Fruit fly (Drosophila melanogaster) whole organism, embryonic: ENCODE results near the gene CG43116.
A peak's percentile ranks its signal among the peaks of the same experiment; 100 is the strongest.

Experiments
- Ada2b ChIP-seq: fragments of 200-800 bp; sonication (Bioruptor generic); IDR thresholded peaks from 2 replicates; pipeline ENCODE4 v1.3.6; 2022; ENCODE audit warnings: missing biosample characterization, missing genetic modification characterization
- Aef1 ChIP-seq: fragments of 200-800 bp; sonication (Bioruptor generic); IDR thresholded peaks from 3 replicates; pipeline ENCODE4 v1.3.6; 2022; ENCODE audit warnings: missing biosample characterization, missing genetic modification characterization
- Atf-2 ChIP-seq: fragments of 200-800 bp; sonication (Bioruptor generic); optimal IDR thresholded peaks from 2 replicates; lab custom pipeline; 2016; ENCODE audit warnings: missing biosample characterization, missing genetic modification characterization
- Bgb ChIP-seq: fragments of 200-800 bp; sonication (Bioruptor generic); IDR thresholded peaks from 2 replicates; pipeline ENCODE4 v1.3.6; 2022; ENCODE audit warnings: missing biosample characterization, missing genetic modification characterization; ENCODE audit not compliant: partially characterized antibody
- Blimp-1 ChIP-seq: fragments of 200-800 bp; sonication (Bioruptor generic); optimal IDR thresholded peaks from 3 replicates; lab custom pipeline; 2018; ENCODE audit warnings: missing biosample characterization, missing genetic modification characterization, mild to moderate bottlenecking, moderate library complexity, missing genetic modification reagents
- Bteb2 ChIP-seq: fragments of 200-800 bp; sonication (Bioruptor generic); optimal IDR thresholded peaks from 2 replicates; lab custom pipeline; 2016; ENCODE audit warnings: missing biosample characterization, missing genetic modification characterization
- CG10431 ChIP-seq: fragments of 200-800 bp; sonication (Bioruptor generic); optimal IDR thresholded peaks from 3 replicates; lab custom pipeline; 2018; ENCODE audit warnings: missing biosample characterization, mild to moderate bottlenecking, missing genetic modification characterization
- CG10959 ChIP-seq: fragments of 200-800 bp; sonication (Bioruptor generic); IDR thresholded peaks from 2 replicates; pipeline ENCODE4 v1.3.6; 2022; ENCODE audit warnings: missing biosample characterization, missing genetic modification characterization
- CG12155 ChIP-seq: fragments of 200-800 bp; sonication (Bioruptor generic); optimal IDR thresholded peaks from 3 replicates; lab custom pipeline; 2016; ENCODE audit warnings: missing biosample characterization, missing genetic modification characterization
- CG12236 ChIP-seq: fragments of 200-800 bp; sonication (Bioruptor generic); optimal IDR thresholded peaks from 2 replicates; lab custom pipeline; 2016; ENCODE audit warnings: missing biosample characterization, missing genetic modification characterization
- CG13624 ChIP-seq: fragments of 200-800 bp; sonication (Bioruptor generic); optimal IDR thresholded peaks from 2 replicates; lab custom pipeline; 2016; ENCODE audit warnings: missing biosample characterization, missing genetic modification characterization
- CG30020 ChIP-seq: fragments of 200-800 bp; optimal IDR thresholded peaks from 2 replicates; lab custom pipeline; 2019; ENCODE audit warnings: missing biosample characterization, mild to moderate bottlenecking, missing genetic modification characterization, moderate library complexity
- CG32532 ChIP-seq: fragments of 200-800 bp; sonication (Bioruptor generic); IDR thresholded peaks from 2 replicates; pipeline ENCODE4 v1.3.6; 2022; ENCODE audit warnings: missing biosample characterization, missing genetic modification characterization
- CG3847 ChIP-seq: fragments of 200-800 bp; sonication (Bioruptor generic); IDR thresholded peaks from 2 replicates; pipeline ENCODE4 v1.3.6; 2022; ENCODE audit warnings: missing biosample characterization, missing genetic modification characterization
- CG4282 ChIP-seq: fragments of 200-800 bp; sonication (Bioruptor generic); optimal IDR thresholded peaks from 2 replicates; lab custom pipeline; 2016; ENCODE audit warnings: missing biosample characterization, missing genetic modification characterization
- CG6272 ChIP-seq: fragments of 200-800 bp; sonication (Bioruptor generic); IDR thresholded peaks from 2 replicates; pipeline ENCODE4 v1.3.6; 2022; ENCODE audit warnings: missing biosample characterization, missing genetic modification characterization
- CG6689 ChIP-seq: fragments of 200-800 bp; sonication (Bioruptor generic); IDR thresholded peaks from 2 replicates; pipeline ENCODE4 v1.3.6; 2022; ENCODE audit warnings: missing biosample characterization, missing genetic modification characterization
- CG6765 ChIP-seq: fragments of 200-800 bp; sonication (Bioruptor generic); optimal IDR thresholded peaks from 3 replicates; lab custom pipeline; 2017; ENCODE audit warnings: missing biosample characterization, mild to moderate bottlenecking, missing genetic modification characterization
- CG6791 ChIP-seq: fragments of 200-800 bp; sonication (Bioruptor generic); IDR thresholded peaks from 3 replicates; pipeline ENCODE4 v1.3.6; 2022; ENCODE audit warnings: missing biosample characterization, missing genetic modification characterization; ENCODE audit not compliant: partially characterized antibody
- CG8388 ChIP-seq: fragments of 200-800 bp; sonication (Bioruptor generic); optimal IDR thresholded peaks from 2 replicates; lab custom pipeline; 2019; ENCODE audit warnings: missing biosample characterization, mild to moderate bottlenecking, missing genetic modification characterization, moderate library complexity
- CG8924 ChIP-seq: fragments of 200-800 bp; optimal IDR thresholded peaks from 3 replicates; lab custom pipeline; 2019; ENCODE audit warnings: missing biosample characterization, mild to moderate bottlenecking, missing genetic modification characterization, moderate library complexity
- CrebB ChIP-seq: fragments of 200-800 bp; sonication (Bioruptor generic); optimal IDR thresholded peaks from 3 replicates; lab custom pipeline; 2018; ENCODE audit warnings: missing biosample characterization, mild to moderate bottlenecking, missing genetic modification characterization
- Doc3 ChIP-seq: fragments of 200-800 bp; sonication (Bioruptor generic); IDR thresholded peaks from 3 replicates; pipeline ENCODE4 v1.3.6; 2022; ENCODE audit warnings: missing biosample characterization, missing genetic modification characterization; ENCODE audit not compliant: partially characterized antibody
- Fer3 ChIP-seq: fragments of 200-800 bp; sonication (Bioruptor generic); optimal IDR thresholded peaks from 2 replicates; lab custom pipeline; 2018; ENCODE audit warnings: missing biosample characterization, mild to moderate bottlenecking, missing genetic modification characterization, moderate library complexity
- Hey ChIP-seq: fragments of 200-800 bp; sonication (Bioruptor generic); optimal IDR thresholded peaks from 3 replicates; lab custom pipeline; 2018; ENCODE audit warnings: missing biosample characterization, mild to moderate bottlenecking, missing genetic modification characterization
- Rx ChIP-seq: fragments of 200-800 bp; sonication (Bioruptor generic); IDR thresholded peaks from 2 replicates; pipeline ENCODE4 v1.3.6; 2022; ENCODE audit warnings: missing biosample characterization, missing genetic modification characterization
- bab2 ChIP-seq: fragments of 200-800 bp; sonication (Bioruptor generic); optimal IDR thresholded peaks from 2 replicates; lab custom pipeline; 2016; ENCODE audit warnings: missing biosample characterization, missing genetic modification characterization
- bsh ChIP-seq, 2 experiments: fragments of 200-800 bp; sonication (Bioruptor generic); optimal IDR thresholded peaks; 2 replicates each; lab custom pipeline; 2017 to 2018; ENCODE audit warnings: mild to moderate bottlenecking in 2 of 2, missing biosample characterization in 2 of 2, missing genetic modification characterization in 2 of 2, moderate library complexity in 1 of 2
- cato ChIP-seq: fragments of 200-800 bp; sonication (Bioruptor generic); optimal IDR thresholded peaks from 2 replicates; lab custom pipeline; 2016; ENCODE audit warnings: missing biosample characterization, missing genetic modification characterization, borderline replicate concordance
- chm ChIP-seq: fragments of 200-800 bp; sonication (Bioruptor generic); IDR thresholded peaks from 2 replicates; pipeline ENCODE4 v1.3.6; 2022; ENCODE audit warnings: missing biosample characterization, missing genetic modification characterization
- dan ChIP-seq: fragments of 200-800 bp; sonication (Bioruptor generic); IDR thresholded peaks from 2 replicates; pipeline ENCODE4 v1.3.6; 2022; ENCODE audit warnings: missing biosample characterization, missing genetic modification characterization
- dmrt11E ChIP-seq: fragments of 200-800 bp; sonication (Bioruptor generic); optimal IDR thresholded peaks from 3 replicates; lab custom pipeline; 2018; ENCODE audit warnings: missing biosample characterization, mild to moderate bottlenecking, missing genetic modification characterization, moderate library complexity
- en ChIP-seq: fragments of 200-800 bp; sonication (Bioruptor generic); optimal IDR thresholded peaks from 2 replicates; lab custom pipeline; 2016; ENCODE audit warnings: missing biosample characterization, missing genetic modification characterization
- lab ChIP-seq: fragments of 200-800 bp; sonication (Bioruptor generic); optimal IDR thresholded peaks from 3 replicates; lab custom pipeline; 2017; ENCODE audit warnings: missing biosample characterization, missing genetic modification characterization, mild to moderate bottlenecking, moderate library complexity, missing genetic modification reagents
- mam ChIP-seq: fragments of 200-800 bp; sonication (Bioruptor generic); optimal IDR thresholded peaks from 3 replicates; lab custom pipeline; 2016; ENCODE audit warnings: missing biosample characterization, missing genetic modification characterization
- psq ChIP-seq: fragments of 200-800 bp; sonication (Bioruptor generic); optimal IDR thresholded peaks from 2 replicates; lab custom pipeline; 2017; ENCODE audit warnings: missing biosample characterization, missing genetic modification characterization
- pzg ChIP-seq: fragments of 200-800 bp; sonication (Bioruptor generic); optimal IDR thresholded peaks from 3 replicates; lab custom pipeline; 2018; ENCODE audit warnings: missing biosample characterization, mild to moderate bottlenecking, missing genetic modification characterization, moderate library complexity
- ro ChIP-seq: fragments of 200-800 bp; sonication (Bioruptor generic); IDR thresholded peaks from 2 replicates; pipeline ENCODE4 v1.3.6; 2022; ENCODE audit warnings: missing biosample characterization, missing genetic modification characterization
- row ChIP-seq: fragments of 200-800 bp; sonication (Bioruptor generic); IDR thresholded peaks from 3 replicates; pipeline ENCODE4 v1.3.6; 2022; ENCODE audit warnings: missing biosample characterization, missing genetic modification characterization
- slp2 ChIP-seq: fragments of 200-800 bp; sonication (Bioruptor generic); optimal IDR thresholded peaks from 2 replicates; lab custom pipeline; 2016; ENCODE audit warnings: missing biosample characterization, missing genetic modification characterization
- tap ChIP-seq: fragments of 200-800 bp; optimal IDR thresholded peaks from 3 replicates; lab custom pipeline; 2019; ENCODE audit warnings: missing biosample characterization, mild to moderate bottlenecking, missing genetic modification characterization, moderate library complexity
- tna ChIP-seq: fragments of 200-800 bp; sonication (Bioruptor generic); IDR thresholded peaks from 2 replicates; pipeline ENCODE4 v1.3.6; 2022; ENCODE audit warnings: missing biosample characterization, missing genetic modification characterization; ENCODE audit not compliant: partially characterized antibody

The CG43116 gene

dm6 chr3R:26041417-26042101 lies 44.8 kb upstream of the CG43116 start, which contains the start of gene gro (continued):
- TF ChIP-seq bab2 (GFP tag; lab: Kevin White, UChicago) (peak; percentile 66), cato (peak; percentile 3), CG10431 (GFP tag; lab: Kevin White, UChicago) (no peak), psq (GFP tag; lab: Kevin White, UChicago) (peak; percentile 46), CG3847 (GFP tag; lab: Robert Waterston, UW) (peak; percentile 86), CG30020 (peak; percentile 43), Doc3 (GFP tag; lab: Robert Waterston, UW) (peak; percentile 59; the same call in 2 of the 3 replicates), Hey (tag; lab: Kevin White, UChicago) (peak; percentile 39), CG8924 (tag; lab: Kevin White, UChicago) (peak; percentile 67), Atf-2 (peak; percentile 43), en (GFP tag; lab: Kevin White, UChicago) (peak; percentile 39), Blimp-1 (GFP tag; lab: Kevin White, UChicago) (peak; percentile 55), CG10959 (GFP tag; lab: Robert Waterston, UW) (peak; percentile 68), CG12155 (peak; percentile 99), row (GFP tag; lab: Robert Waterston, UW) (peak; percentile 88), tap (tag; lab: Kevin White, UChicago) (no peak), CG8388 (peak; percentile 61), ro (no peak), CG6272 (GFP tag; lab: Robert Waterston, UW) (peak; percentile 69), CG6765 (GFP tag; lab: Kevin White, UChicago) (no peak), lab (GFP tag; lab: Kevin White, UChicago) (peak; percentile 82), CG13624 (GFP tag; lab: Kevin White, UChicago) (peak; percentile 87), Bgb (GFP tag; lab: Robert Waterston, UW) (peak; percentile 90), Aef1 (GFP tag; lab: Robert Waterston, UW) (peak; percentile 61), Rx (GFP tag; lab: Robert Waterston, UW) (0 out of 2 replicates have a peak, but pooled peaks have one; percentile 52), Ada2b (GFP tag; lab: Robert Waterston, UW) (peak; percentile 55), chm (GFP tag; lab: Robert Waterston, UW) (peak; percentile 82; the same call in 1 of the 2 replicates), Fer3 (tag; lab: Kevin White, UChicago) (peak; percentile 65), CrebB (tag; lab: Kevin White, UChicago) (no peak), CG6791 (peak; percentile 90), Bteb2 (GFP tag; lab: Kevin White, UChicago) (peak; percentile 68), slp2 (GFP tag; lab: Kevin White, UChicago) (peak; percentile 67), CG6689 (GFP tag; lab: Robert Waterston, UW) (peak; percentile 46; the same call in 1 of the 2 replicates), bsh (GFP tag; optimal IDR thresholded peaks at IDR 0.05; lab: Kevin White, UChicago) (peak in 1 of 2 experiments; percentile 64), dmrt11E (tag; lab: Kevin White, UChicago) (peak; percentile 66), pzg (GFP tag; lab: Kevin White, UChicago) (peak; percentile 97), dan (no peak), tna (GFP tag; lab: Robert Waterston, UW) (peak; percentile 77), CG4282 (GFP tag; lab: Kevin White, UChicago) (peak; percentile 68), mam (GFP tag; lab: Kevin White, UChicago) (peak; percentile 84), CG32532 (GFP tag; lab: Robert Waterston, UW) (peak; percentile 65; the same call in 1 of the 2 replicates), CG12236 (GFP tag; lab: Kevin White, UChicago) (peak; percentile 44)
- TF ChIP-seq, all 482 proteins: peak for 377
